Fruit fly (Drosophila melanogaster) whole organism, embryonic: Measurements from ENCODE around the gene CG43116.

Experiments used
- ATbp ChIP-seq: fragments of 200-800 bp; sonication (Bioruptor generic); optimal IDR thresholded peaks from 2 replicates; lab custom pipeline; 2017; ENCODE audit warnings: missing biosample characterization, mild to moderate bottlenecking, missing genetic modification characterization, missing genetic modification reagents
- B-H2 ChIP-seq: fragments of 200-800 bp; sonication (Bioruptor generic); optimal IDR thresholded peaks from 2 replicates; lab custom pipeline; 2018; ENCODE audit warnings: missing biosample characterization, mild to moderate bottlenecking, missing genetic modification characterization
- Bgb ChIP-seq: fragments of 200-800 bp; sonication (Bioruptor generic); IDR thresholded peaks from 2 replicates; pipeline ENCODE4 v1.3.6; 2022; ENCODE audit warnings: missing biosample characterization, missing genetic modification characterization; ENCODE audit not compliant: partially characterized antibody
- CG10267 ChIP-seq: fragments of 200-800 bp; sonication (Bioruptor generic); optimal IDR thresholded peaks from 2 replicates; lab custom pipeline; 2018; ENCODE audit warnings: missing biosample characterization, mild to moderate bottlenecking, missing genetic modification characterization, moderate library complexity
- CG10565 ChIP-seq: fragments of 200-800 bp; sonication (Bioruptor generic); optimal IDR thresholded peaks from 3 replicates; lab custom pipeline; 2016; ENCODE audit warnings: missing biosample characterization, mild to moderate bottlenecking, missing genetic modification characterization
- CG11456 ChIP-seq: fragments of 200-800 bp; sonication (Bioruptor generic); IDR thresholded peaks from 3 replicates; pipeline ENCODE4 v1.3.6; 2022; ENCODE audit warnings: missing biosample characterization, missing genetic modification characterization
- CG12769 ChIP-seq: fragments of 200-800 bp; sonication (Bioruptor generic); optimal IDR thresholded peaks from 2 replicates; lab custom pipeline; 2019; ENCODE audit warnings: missing biosample characterization, mild to moderate bottlenecking, missing genetic modification characterization, moderate library complexity
- CG14965 ChIP-seq: fragments of 200-800 bp; sonication (Bioruptor generic); optimal IDR thresholded peaks from 2 replicates; lab custom pipeline; 2016; ENCODE audit warnings: missing biosample characterization, missing genetic modification characterization, borderline replicate concordance
- CG15073 ChIP-seq: fragments of 200-800 bp; sonication (Bioruptor generic); optimal IDR thresholded peaks from 2 replicates; lab custom pipeline; 2016; ENCODE audit warnings: missing biosample characterization, missing genetic modification characterization
- CG15479 ChIP-seq: fragments of 200-800 bp; sonication (Bioruptor generic); optimal IDR thresholded peaks from 3 replicates; lab custom pipeline; 2019; ENCODE audit warnings: missing biosample characterization, mild to moderate bottlenecking, missing genetic modification characterization, moderate library complexity
- CG1603 ChIP-seq: fragments of 200-800 bp; sonication (Bioruptor generic); optimal IDR thresholded peaks from 2 replicates; lab custom pipeline; 2019; ENCODE audit warnings: missing biosample characterization, mild to moderate bottlenecking, missing genetic modification characterization, moderate library complexity
- CG17328 ChIP-seq: fragments of 200-800 bp; sonication (Bioruptor generic); IDR thresholded peaks from 2 replicates; pipeline ENCODE4 v1.3.6; 2022; ENCODE audit warnings: missing biosample characterization, missing genetic modification characterization
- CG17829 ChIP-seq: fragments of 200-800 bp; optimal IDR thresholded peaks from 2 replicates; lab custom pipeline; 2019; ENCODE audit warnings: missing biosample characterization, mild to moderate bottlenecking, missing genetic modification characterization, moderate library complexity
- CG33213 ChIP-seq: fragments of 200-800 bp; sonication (Bioruptor generic); optimal IDR thresholded peaks from 3 replicates; lab custom pipeline; 2016; ENCODE audit warnings: missing biosample characterization, missing genetic modification characterization
- CG3838 ChIP-seq: fragments of 200-800 bp; sonication (Bioruptor generic); optimal IDR thresholded peaks from 3 replicates; lab custom pipeline; 2016; ENCODE audit warnings: missing biosample characterization, missing genetic modification characterization
- CG6254 ChIP-seq: fragments of 200-800 bp; sonication (Bioruptor generic); optimal IDR thresholded peaks from 3 replicates; lab custom pipeline; 2017; ENCODE audit warnings: mild to moderate bottlenecking, missing biosample characterization, missing genetic modification reagents, missing genetic modification characterization
- CG6272 ChIP-seq: fragments of 200-800 bp; sonication (Bioruptor generic); IDR thresholded peaks from 2 replicates; pipeline ENCODE4 v1.3.6; 2022; ENCODE audit warnings: missing biosample characterization, missing genetic modification characterization
- CG7987 ChIP-seq: fragments of 200-800 bp; sonication (Bioruptor generic); optimal IDR thresholded peaks from 2 replicates; lab custom pipeline; 2018; ENCODE audit warnings: missing biosample characterization, mild to moderate bottlenecking, missing genetic modification characterization, moderate library complexity
- CG8089 ChIP-seq: fragments of 200-800 bp; sonication (Bioruptor generic); optimal IDR thresholded peaks from 3 replicates; lab custom pipeline; 2016; ENCODE audit warnings: missing biosample characterization, missing genetic modification characterization
- CG8765 ChIP-seq: fragments of 200-800 bp; sonication (Bioruptor generic); IDR thresholded peaks from 2 replicates; pipeline ENCODE4 v1.3.6; 2022; ENCODE audit warnings: missing biosample characterization, missing genetic modification characterization
- D ChIP-seq, 2 experiments: fragments of 200-800 bp in 1 of 2; fragments of >200 bp in 1 of 2; sonication (Bioruptor generic) in 1 of 2; optimal IDR thresholded peaks; 2 replicates in 1 of 2; 3 replicates in 1 of 2; lab custom pipeline; 2017; ENCODE audit warnings: mild to moderate bottlenecking in 1 of 2, missing biosample characterization in 1 of 2, missing genetic modification characterization in 1 of 2, missing genetic modification reagents in 1 of 2
- Hey ChIP-seq: fragments of 200-800 bp; sonication (Bioruptor generic); optimal IDR thresholded peaks from 3 replicates; lab custom pipeline; 2018; ENCODE audit warnings: missing biosample characterization, mild to moderate bottlenecking, missing genetic modification characterization
- Hr39 ChIP-seq: fragments of >200 bp; optimal IDR thresholded peaks from 2 replicates; lab custom pipeline; 2017
- Lhr ChIP-seq: fragments of 200-800 bp; sonication (Bioruptor generic); optimal IDR thresholded peaks from 3 replicates; lab custom pipeline; 2017; ENCODE audit warnings: mild to moderate bottlenecking, missing biosample characterization, missing genetic modification reagents, missing genetic modification characterization
- MESR4 ChIP-seq: fragments of 200-800 bp; sonication (Bioruptor generic); optimal IDR thresholded peaks from 2 replicates; lab custom pipeline; 2018; ENCODE audit warnings: missing biosample characterization, mild to moderate bottlenecking, missing genetic modification characterization, moderate library complexity
- Max ChIP-seq: fragments of 200-800 bp; sonication (Bioruptor generic); optimal IDR thresholded peaks from 2 replicates; lab custom pipeline; 2016; ENCODE audit warnings: missing biosample characterization, mild to moderate bottlenecking, missing genetic modification characterization
- Nf-YB ChIP-seq: fragments of 200-800 bp; sonication (Bioruptor generic); optimal IDR thresholded peaks from 3 replicates; lab custom pipeline; 2019; ENCODE audit warnings: missing biosample characterization, mild to moderate bottlenecking, missing genetic modification characterization, moderate library complexity
- Poxn ChIP-seq: fragments of 200-800 bp; sonication (Bioruptor generic); IDR thresholded peaks from 2 replicates; pipeline ENCODE4 v1.3.6; 2022; ENCODE audit warnings: missing biosample characterization, missing genetic modification characterization
- Sox100B ChIP-seq: fragments of 200-800 bp; sonication (Bioruptor generic); optimal IDR thresholded peaks from 3 replicates; lab custom pipeline; 2018; ENCODE audit warnings: missing biosample characterization, mild to moderate bottlenecking, missing genetic modification characterization
- Trl ChIP-seq, 3 experiments: fragments of >200 bp in 2 of 3; fragments of 200-800 bp in 1 of 3; sonication (Bioruptor generic) in 1 of 3; optimal IDR thresholded peaks; 2 replicates in 1 of 3; 3 replicates in 2 of 3; lab custom pipeline; 2016 to 2017; ENCODE audit warnings: missing biosample characterization in 1 of 3, missing genetic modification characterization in 1 of 3
- ci ChIP-seq: fragments of 200-800 bp; sonication (Bioruptor generic); IDR thresholded peaks from 3 replicates; pipeline ENCODE4 v1.3.6; 2022; ENCODE audit warnings: missing biosample characterization, missing genetic modification characterization
- dm ChIP-seq: fragments of 200-800 bp; sonication (Bioruptor generic); optimal IDR thresholded peaks from 3 replicates; lab custom pipeline; 2016; ENCODE audit warnings: missing biosample characterization, missing genetic modification characterization
- dmrt11E ChIP-seq: fragments of 200-800 bp; sonication (Bioruptor generic); optimal IDR thresholded peaks from 3 replicates; lab custom pipeline; 2018; ENCODE audit warnings: missing biosample characterization, mild to moderate bottlenecking, missing genetic modification characterization, moderate library complexity
- emc ChIP-seq: fragments of 200-800 bp; sonication (Bioruptor generic); optimal IDR thresholded peaks from 2 replicates; lab custom pipeline; 2016; ENCODE audit warnings: missing biosample characterization, missing genetic modification characterization
- gcm2 ChIP-seq: fragments of 200-800 bp; sonication (Bioruptor generic); optimal IDR thresholded peaks from 2 replicates; lab custom pipeline; 2016; ENCODE audit warnings: missing biosample characterization, missing genetic modification characterization
- gfzf ChIP-seq: fragments of 200-800 bp; sonication (Bioruptor generic); optimal IDR thresholded peaks from 2 replicates; lab custom pipeline; 2016; ENCODE audit warnings: missing biosample characterization, mild to moderate bottlenecking, missing genetic modification characterization, moderate library complexity
- h ChIP-seq: fragments of >200 bp; optimal IDR thresholded peaks from 2 replicates; lab custom pipeline; 2017
- ham ChIP-seq: fragments of 200-800 bp; sonication (Bioruptor generic); IDR thresholded peaks from 2 replicates; pipeline ENCODE4 v1.3.6; 2022; ENCODE audit warnings: missing biosample characterization, missing genetic modification characterization
- her ChIP-seq: fragments of 200-800 bp; sonication (Bioruptor generic); optimal IDR thresholded peaks from 2 replicates; lab custom pipeline; 2016; ENCODE audit warnings: missing biosample characterization, missing genetic modification characterization
- knrl ChIP-seq: fragments of 200-800 bp; sonication (Bioruptor generic); IDR thresholded peaks from 3 replicates; pipeline ENCODE4 v1.3.6; 2022; ENCODE audit warnings: missing biosample characterization, missing genetic modification characterization; ENCODE audit not compliant: partially characterized antibody
- nerfin-1 ChIP-seq: fragments of 200-800 bp; sonication (Bioruptor generic); optimal IDR thresholded peaks from 3 replicates; lab custom pipeline; 2019; ENCODE audit warnings: missing biosample characterization, mild to moderate bottlenecking, missing genetic modification characterization, moderate library complexity
- nmo ChIP-seq: fragments of 200-800 bp; sonication (Bioruptor generic); optimal IDR thresholded peaks from 2 replicates; lab custom pipeline; 2018; ENCODE audit warnings: missing biosample characterization, mild to moderate bottlenecking, missing genetic modification characterization, moderate library complexity
- pho ChIP-seq: fragments of 200-800 bp; sonication (Bioruptor generic); optimal IDR thresholded peaks from 2 replicates; lab custom pipeline; 2016; ENCODE audit warnings: missing biosample characterization, missing genetic modification characterization
- pita ChIP-seq: fragments of 200-800 bp; sonication (Bioruptor generic); optimal IDR thresholded peaks from 2 replicates; lab custom pipeline; 2017; ENCODE audit warnings: missing biosample characterization, mild to moderate bottlenecking, missing genetic modification characterization
- row ChIP-seq: fragments of 200-800 bp; sonication (Bioruptor generic); IDR thresholded peaks from 3 replicates; pipeline ENCODE4 v1.3.6; 2022; ENCODE audit warnings: missing biosample characterization, missing genetic modification characterization
- sima ChIP-seq: fragments of 200-800 bp; sonication (Bioruptor generic); optimal IDR thresholded peaks from 2 replicates; lab custom pipeline; 2016; ENCODE audit warnings: missing biosample characterization, missing genetic modification characterization
- tup ChIP-seq: fragments of 200-800 bp; sonication (Bioruptor generic); optimal IDR thresholded peaks from 2 replicates; lab custom pipeline; 2016; ENCODE audit warnings: missing biosample characterization, mild to moderate bottlenecking, missing genetic modification characterization, moderate library complexity
- wek ChIP-seq: fragments of 200-800 bp; sonication (Bioruptor generic); optimal IDR thresholded peaks from 3 replicates; lab custom pipeline; 2018; ENCODE audit warnings: missing biosample characterization, mild to moderate bottlenecking, missing genetic modification characterization, moderate library complexity
- yki ChIP-seq: fragments of >200 bp; optimal IDR thresholded peaks from 3 replicates; lab custom pipeline; 2018

Gene CG43116

dm6 chr3R:25997068-25997714 is 395 bp upstream of the CG43116 start (continued):
- TF ChIP-seq gcm2 (GFP tag; lab: Kevin White, UChicago) (no peak), CG8089 (GFP tag; lab: Kevin White, UChicago) (no peak), B-H2 (GFP tag; lab: Kevin White, UChicago) (no peak), emc (GFP tag; lab: Kevin White, UChicago) (no peak), CG11456 (GFP tag; lab: Robert Waterston, UW) (no peak), CG33213 (no peak), CG12769 (tag; lab: Kevin White, UChicago) (no peak), CG15073 (peak; percentile 10), CG14965 (GFP tag; lab: Kevin White, UChicago) (no peak), CG6272 (peak; percentile 26; the same call in 1 of the 2 replicates), CG8765 (GFP tag; lab: Robert Waterston, UW) (peak; percentile 73; the same call in 1 of the 2 replicates), knrl (GFP tag; lab: Robert Waterston, UW) (no peak), Sox100B (GFP tag; lab: Kevin White, UChicago) (peak; percentile 89), wek (GFP tag; lab: Kevin White, UChicago) (no peak), CG17829 (tag; lab: Kevin White, UChicago) (peak; percentile 97), Nf-YB (GFP tag; lab: Kevin White, UChicago) (peak; percentile 76), dm (no peak), nmo (GFP tag; lab: Kevin White, UChicago) (peak; percentile 95), gfzf (GFP tag; lab: Kevin White, UChicago) (no peak), Bgb (GFP tag; lab: Robert Waterston, UW) (no peak), CG17328 (peak; percentile 80), Lhr (peak; percentile 57), pho (no peak), her (GFP tag; lab: Kevin White, UChicago) (no peak), ci (GFP tag; lab: Robert Waterston, UW) (0 out of 3 replicates have a peak, but pooled peaks have one; percentile 8), Poxn (GFP tag; lab: Robert Waterston, UW) (no peak), CG3838 (GFP tag; lab: Kevin White, UChicago) (peak; percentile 37), CG6254 (GFP tag; lab: Kevin White, UChicago) (peak; percentile 85), ATbp (peak; percentile 71), CG7987 (no peak), MESR4 (GFP tag; lab: Kevin White, UChicago) (no peak), yki (lab: Kevin White, UChicago) (no peak), Hey (no peak), D (optimal IDR thresholded peaks at IDR 0.05; lab: Kevin White, UChicago) (no peak), D (GFP tag; optimal IDR thresholded peaks at IDR 0.05; lab: Kevin White, UChicago) (peak; percentile 91), dmrt11E (tag; lab: Kevin White, UChicago) (peak; percentile 99), nerfin-1 (tag; lab: Kevin White, UChicago) (peak; percentile 81), CG15479 (peak; percentile 4), tup (GFP tag; lab: Kevin White, UChicago) (peak; percentile 26), pita (GFP tag; lab: Kevin White, UChicago) (no peak), CG1603 (tag; lab: Kevin White, UChicago) (peak; percentile 12), Max (GFP tag; lab: Kevin White, UChicago) (peak; percentile 73), row (GFP tag; lab: Robert Waterston, UW) (peak; percentile 79), CG10565 (peak; percentile 30), CG10267 (tag; lab: Kevin White, UChicago) (peak; percentile 91), ham (no peak), Trl (optimal IDR thresholded peaks at IDR 0.05; lab: Kevin White, UChicago) (no peak), Trl (GFP tag; optimal IDR thresholded peaks at IDR 0.05; lab: Kevin White, UChicago) (no peak), h (lab: Kevin White, UChicago) (no peak), Hr39 (no peak), sima (GFP tag; lab: Kevin White, UChicago) (no peak)
